Fruit fly (Drosophila melanogaster) whole organism, embryonic: ENCODE data around the gene CG14903.
A peak's percentile ranks its signal among the peaks of the same experiment; 100 is the strongest.

ENCODE experiments used
- Atf-2 ChIP-seq: fragments of 200-800 bp; sonication (Bioruptor generic); optimal IDR thresholded peaks from 2 replicates; lab custom pipeline; 2016; ENCODE audit warnings: missing biosample characterization, missing genetic modification characterization
- Atf6 ChIP-seq: fragments of 200-800 bp; sonication (Bioruptor generic); IDR thresholded peaks from 2 replicates; pipeline ENCODE4 v1.3.6; 2022; ENCODE audit warnings: missing biosample characterization, missing genetic modification characterization
- CG10654 ChIP-seq: fragments of 200-800 bp; sonication (Bioruptor generic); optimal IDR thresholded peaks from 2 replicates; lab custom pipeline; 2016; ENCODE audit warnings: missing biosample characterization, missing genetic modification characterization
- CG11504 ChIP-seq: fragments of 200-800 bp; sonication (Bioruptor generic); optimal IDR thresholded peaks from 3 replicates; lab custom pipeline; 2019; ENCODE audit warnings: missing biosample characterization, mild to moderate bottlenecking, missing genetic modification characterization, moderate library complexity
- CG12659 ChIP-seq: fragments of 200-800 bp; sonication (Bioruptor generic); optimal IDR thresholded peaks from 3 replicates; lab custom pipeline; 2017; ENCODE audit warnings: mild to moderate bottlenecking, missing biosample characterization, missing genetic modification reagents, missing genetic modification characterization
- CG12942 ChIP-seq: fragments of 200-800 bp; sonication (Bioruptor generic); optimal IDR thresholded peaks from 3 replicates; lab custom pipeline; 2016; ENCODE audit warnings: missing biosample characterization, missing genetic modification characterization
- CG14441 ChIP-seq: fragments of 200-800 bp; sonication (Bioruptor generic); IDR thresholded peaks from 2 replicates; pipeline ENCODE4 v1.3.6; 2022; ENCODE audit warnings: missing biosample characterization, missing genetic modification characterization
- CG14667 ChIP-seq: fragments of 200-800 bp; sonication (Bioruptor generic); IDR thresholded peaks from 2 replicates; pipeline ENCODE4 v1.3.6; 2022; ENCODE audit warnings: missing biosample characterization, missing genetic modification characterization
- CG17359 ChIP-seq: fragments of 200-800 bp; sonication (Bioruptor generic); optimal IDR thresholded peaks from 3 replicates; lab custom pipeline; 2018; ENCODE audit warnings: missing biosample characterization, mild to moderate bottlenecking, missing genetic modification characterization, moderate library complexity
- CG2120 ChIP-seq: fragments of 200-800 bp; sonication (Bioruptor generic); optimal IDR thresholded peaks from 3 replicates; lab custom pipeline; 2016; ENCODE audit warnings: missing biosample characterization, missing genetic modification characterization
- CG2678 ChIP-seq: fragments of 200-800 bp; sonication (Bioruptor generic); optimal IDR thresholded peaks from 3 replicates; lab custom pipeline; 2019; ENCODE audit warnings: missing biosample characterization, mild to moderate bottlenecking, missing genetic modification characterization, moderate library complexity
- CG31441 ChIP-seq: fragments of 200-800 bp; sonication (Bioruptor generic); IDR thresholded peaks from 2 replicates; pipeline ENCODE4 v1.3.6; 2022; ENCODE audit warnings: missing biosample characterization, missing genetic modification characterization
- CG4404 ChIP-seq: fragments of 200-800 bp; sonication (Bioruptor generic); IDR thresholded peaks from 2 replicates; pipeline ENCODE4 v1.3.6; 2022; ENCODE audit warnings: missing biosample characterization, missing genetic modification characterization
- CG5180 ChIP-seq: fragments of 200-800 bp; sonication (Bioruptor generic); optimal IDR thresholded peaks from 3 replicates; lab custom pipeline; 2017; ENCODE audit warnings: missing biosample characterization, missing genetic modification characterization, mild to moderate bottlenecking, moderate library complexity, missing genetic modification reagents
- CG5953 ChIP-seq: fragments of 200-800 bp; sonication (Bioruptor generic); IDR thresholded peaks from 2 replicates; pipeline ENCODE4 v1.3.6; 2022; ENCODE audit warnings: missing biosample characterization, missing genetic modification characterization
- CG7556 ChIP-seq: fragments of 200-800 bp; sonication (Bioruptor generic); optimal IDR thresholded peaks from 2 replicates; lab custom pipeline; 2017; ENCODE audit warnings: missing biosample characterization, mild to moderate bottlenecking, missing genetic modification characterization
- CG7786 ChIP-seq: fragments of 200-800 bp; sonication (Bioruptor generic); optimal IDR thresholded peaks from 2 replicates; lab custom pipeline; 2016; ENCODE audit warnings: missing biosample characterization, missing genetic modification characterization
- CG8944 ChIP-seq: fragments of 200-800 bp; sonication (Bioruptor generic); optimal IDR thresholded peaks from 3 replicates; lab custom pipeline; 2016; ENCODE audit warnings: missing biosample characterization, missing genetic modification characterization
- CG9727 ChIP-seq: fragments of 200-800 bp; sonication (Bioruptor generic); optimal IDR thresholded peaks from 3 replicates; lab custom pipeline; 2017; ENCODE audit warnings: missing biosample characterization, mild to moderate bottlenecking, missing genetic modification characterization
- D19B ChIP-seq: fragments of 200-800 bp; sonication (Bioruptor generic); optimal IDR thresholded peaks from 2 replicates; lab custom pipeline; 2017; ENCODE audit warnings: missing biosample characterization, mild to moderate bottlenecking, missing genetic modification characterization
- Dip3 ChIP-seq: fragments of 200-800 bp; sonication (Bioruptor generic); optimal IDR thresholded peaks from 3 replicates; lab custom pipeline; 2016; ENCODE audit warnings: missing biosample characterization, missing genetic modification characterization
- Dll ChIP-seq: fragments of 200-800 bp; sonication (Bioruptor generic); IDR thresholded peaks from 4 replicates; pipeline ENCODE4 v1.3.6; 2022; ENCODE audit warnings: missing biosample characterization, missing genetic modification characterization; ENCODE audit not compliant: partially characterized antibody
- Gsc ChIP-seq: fragments of 200-800 bp; sonication (Bioruptor generic); IDR thresholded peaks from 2 replicates; pipeline ENCODE4 v1.3.6; 2022; ENCODE audit warnings: missing biosample characterization, missing genetic modification characterization
- HLH4C ChIP-seq: fragments of 200-800 bp; sonication (Bioruptor generic); IDR thresholded peaks from 3 replicates; pipeline ENCODE4 v1.3.6; 2022; ENCODE audit warnings: missing biosample characterization, missing genetic modification characterization; ENCODE audit not compliant: partially characterized antibody
- Hey ChIP-seq: fragments of 200-800 bp; sonication (Bioruptor generic); optimal IDR thresholded peaks from 3 replicates; lab custom pipeline; 2018; ENCODE audit warnings: missing biosample characterization, mild to moderate bottlenecking, missing genetic modification characterization
- Lhr ChIP-seq: fragments of 200-800 bp; sonication (Bioruptor generic); optimal IDR thresholded peaks from 3 replicates; lab custom pipeline; 2017; ENCODE audit warnings: mild to moderate bottlenecking, missing biosample characterization, missing genetic modification reagents, missing genetic modification characterization
- Lpt ChIP-seq: fragments of >200 bp; optimal IDR thresholded peaks from 2 replicates; lab custom pipeline; 2018; ENCODE audit warnings: missing biosample characterization, missing genetic modification characterization
- Scr ChIP-seq: fragments of 200-800 bp; sonication (Bioruptor generic); IDR thresholded peaks from 2 replicates; pipeline ENCODE4 v1.3.6; 2022; ENCODE audit warnings: missing biosample characterization, missing genetic modification characterization; ENCODE audit not compliant: partially characterized antibody
- TFAM ChIP-seq: fragments of 200-800 bp; sonication (Bioruptor generic); optimal IDR thresholded peaks from 2 replicates; lab custom pipeline; 2017; ENCODE audit warnings: missing biosample characterization, missing genetic modification characterization, inconsistent platforms
- Taf1 ChIP-seq: fragments of 200-800 bp; sonication (Bioruptor generic); IDR thresholded peaks from 2 replicates; pipeline ENCODE4 v1.3.6; 2022; ENCODE audit warnings: missing biosample characterization, missing genetic modification characterization
- ac ChIP-seq: fragments of 200-800 bp; sonication (Bioruptor generic); optimal IDR thresholded peaks from 3 replicates; lab custom pipeline; 2017; ENCODE audit warnings: missing biosample characterization, mild to moderate bottlenecking, missing genetic modification characterization
- bowl ChIP-seq: fragments of 200-800 bp; sonication (Bioruptor generic); IDR thresholded peaks from 2 replicates; pipeline ENCODE4 v1.3.6; 2022; ENCODE audit warnings: missing biosample characterization, missing genetic modification characterization
- chinmo ChIP-seq: fragments of 200-800 bp; sonication (Bioruptor generic); IDR thresholded peaks from 4 replicates; pipeline ENCODE4 v1.3.6; 2022; ENCODE audit warnings: missing biosample characterization, missing genetic modification characterization; ENCODE audit not compliant: partially characterized antibody
- chm ChIP-seq: fragments of 200-800 bp; sonication (Bioruptor generic); IDR thresholded peaks from 2 replicates; pipeline ENCODE4 v1.3.6; 2022; ENCODE audit warnings: missing biosample characterization, missing genetic modification characterization
- crc ChIP-seq: fragments of 200-800 bp; sonication (Bioruptor generic); optimal IDR thresholded peaks from 2 replicates; lab custom pipeline; 2016; ENCODE audit warnings: missing biosample characterization, missing genetic modification characterization
- crp ChIP-seq, 2 experiments: fragments of 200-800 bp; sonication (Bioruptor generic); optimal IDR thresholded peaks; 2 replicates in 1 of 2; 3 replicates in 1 of 2; lab custom pipeline; 2017; ENCODE audit warnings: missing biosample characterization in 2 of 2, missing genetic modification characterization in 2 of 2, mild to moderate bottlenecking in 1 of 2, moderate library complexity in 1 of 2
- dan ChIP-seq: fragments of 200-800 bp; sonication (Bioruptor generic); IDR thresholded peaks from 2 replicates; pipeline ENCODE4 v1.3.6; 2022; ENCODE audit warnings: missing biosample characterization, missing genetic modification characterization
- dmrt99B ChIP-seq: fragments of 200-800 bp; sonication (Bioruptor generic); optimal IDR thresholded peaks from 2 replicates; lab custom pipeline; 2018; ENCODE audit warnings: missing biosample characterization, mild to moderate bottlenecking, missing genetic modification characterization, moderate library complexity
- dysf ChIP-seq: fragments of 200-800 bp; sonication (Bioruptor generic); IDR thresholded peaks from 3 replicates; pipeline ENCODE4 v1.3.6; 2022; ENCODE audit warnings: missing biosample characterization, missing genetic modification characterization
- gcm ChIP-seq: fragments of 200-800 bp; sonication (Bioruptor generic); optimal IDR thresholded peaks from 2 replicates; lab custom pipeline; 2019; ENCODE audit warnings: missing biosample characterization, mild to moderate bottlenecking, missing genetic modification characterization, moderate library complexity
- gfzf ChIP-seq: fragments of 200-800 bp; sonication (Bioruptor generic); optimal IDR thresholded peaks from 2 replicates; lab custom pipeline; 2016; ENCODE audit warnings: missing biosample characterization, mild to moderate bottlenecking, missing genetic modification characterization, moderate library complexity
- hkb ChIP-seq, 2 experiments: fragments of 200-800 bp in 1 of 2; fragments of >200 bp in 1 of 2; sonication (Bioruptor generic) in 1 of 2; IDR thresholded peaks in 1 of 2; optimal IDR thresholded peaks in 1 of 2; 2 replicates each; pipeline versions ENCODE4 v1.3.6 to Lab custom; 2017 to 2022; ENCODE audit warnings: missing biosample characterization in 1 of 2, missing genetic modification characterization in 1 of 2
- jigr1 ChIP-seq: fragments of 200-800 bp; sonication (Bioruptor generic); IDR thresholded peaks from 3 replicates; pipeline ENCODE4 v1.3.6; 2022; ENCODE audit warnings: missing biosample characterization, missing genetic modification characterization
- kni ChIP-seq: fragments of 200-800 bp; sonication (Bioruptor generic); optimal IDR thresholded peaks from 3 replicates; lab custom pipeline; 2017; ENCODE audit warnings: mild to moderate bottlenecking, missing biosample characterization, missing genetic modification reagents, missing genetic modification characterization
- org-1 ChIP-seq: fragments of 200-800 bp; sonication (Bioruptor generic); optimal IDR thresholded peaks from 2 replicates; lab custom pipeline; 2017; ENCODE audit warnings: missing biosample characterization, missing genetic modification characterization
- p53 ChIP-seq: fragments of 200-800 bp; sonication (Bioruptor generic); optimal IDR thresholded peaks from 2 replicates; lab custom pipeline; 2016; ENCODE audit warnings: missing biosample characterization, missing genetic modification characterization
- stc ChIP-seq: fragments of 200-800 bp; sonication (Bioruptor generic); IDR thresholded peaks from 2 replicates; pipeline ENCODE4 v1.3.6; 2022; ENCODE audit warnings: missing biosample characterization, missing genetic modification characterization
- tio ChIP-seq: fragments of 200-800 bp; sonication (Bioruptor generic); optimal IDR thresholded peaks from 2 replicates; lab custom pipeline; 2017; ENCODE audit warnings: missing biosample characterization, missing genetic modification characterization, inconsistent platforms
- toy ChIP-seq: fragments of 200-800 bp; sonication (Bioruptor generic); IDR thresholded peaks from 2 replicates; pipeline ENCODE4 v1.3.6; 2022; ENCODE audit warnings: missing biosample characterization, missing genetic modification characterization
- unc-4 ChIP-seq: fragments of 200-800 bp; sonication (Bioruptor generic); IDR thresholded peaks from 2 replicates; pipeline ENCODE4 v1.3.6; 2022; ENCODE audit warnings: missing biosample characterization, missing genetic modification characterization; ENCODE audit not compliant: partially characterized antibody
- usp ChIP-seq: fragments of >200 bp; optimal IDR thresholded peaks from 2 replicates; lab custom pipeline; 2017; ENCODE audit warnings: missing biosample characterization, missing genetic modification characterization

CG14903 gene

DNA sequence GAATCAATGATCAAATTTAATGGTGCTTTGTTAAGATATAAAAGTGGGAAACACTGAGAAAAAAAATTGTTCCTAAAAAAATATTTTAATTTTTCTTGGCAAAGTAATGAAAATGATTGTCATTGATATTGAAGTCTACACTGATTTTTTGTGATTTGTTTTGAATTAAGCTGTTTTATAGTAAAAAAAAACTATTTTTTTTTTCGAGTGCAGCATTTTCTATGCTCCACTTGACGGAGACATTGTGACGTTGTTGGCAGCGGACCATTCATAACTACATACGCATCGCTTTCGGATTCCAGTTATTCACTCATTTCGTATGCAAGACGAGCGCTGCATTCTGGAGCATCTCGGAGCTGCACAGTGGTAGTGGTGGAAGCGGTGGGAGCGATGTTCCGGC, 49.4 kb downstream of the CG14903 start (continued):
- TF ChIP-seq Gsc (GFP tag; lab: Robert Waterston, UW), result 0 out of 2 replicates have a peak, but pooled peaks have one; percentile 37
- TF ChIP-seq Hey, result no peak
- no peak for TF ChIP-seq CG12659
- no peak for TF ChIP-seq org-1 (GFP tag; lab: Kevin White, UChicago)
- TF ChIP-seq CG9727, result peak; percentile 72
- no peak for TF ChIP-seq usp (GFP tag; lab: Kevin White, UChicago)
- TF ChIP-seq dmrt99B (tag; lab: Kevin White, UChicago), result peak; percentile 90
- peak; percentile 67 for TF ChIP-seq dysf (GFP tag; lab: Robert Waterston, UW)
- TF ChIP-seq toy (GFP tag; lab: Robert Waterston, UW), result no peak
- TF ChIP-seq Lpt (GFP tag; lab: Kevin White, UChicago), result no peak
- TF ChIP-seq hkb (optimal IDR thresholded peaks at IDR 0.05; lab: Kevin White, UChicago), result no peak
- peak; percentile 94 for TF ChIP-seq hkb (GFP tag; IDR thresholded peaks at IDR 0.05; lab: Robert Waterston, UW)
- TF ChIP-seq kni, result no peak
- peak; percentile 85 for TF ChIP-seq CG17359
- TF ChIP-seq CG31441 (GFP tag; lab: Robert Waterston, UW), result peak; percentile 92
- peak; percentile 84 for TF ChIP-seq chm (GFP tag; lab: Robert Waterston, UW)
- TF ChIP-seq Scr, result no peak
- no peak for TF ChIP-seq Dip3
- TF ChIP-seq jigr1 (GFP tag; lab: Robert Waterston, UW), result peak; percentile 65
- no peak for TF ChIP-seq CG7786 (GFP tag; lab: Kevin White, UChicago)
- peak; percentile 52; the same call in 1 of the 2 replicates for TF ChIP-seq CG14667 (GFP tag; lab: Robert Waterston, UW)
- peak; percentile 61 for TF ChIP-seq CG10654
- no peak for TF ChIP-seq CG12942 (GFP tag; lab: Kevin White, UChicago)
- TF ChIP-seq CG2120, result no peak
- no peak for TF ChIP-seq Dll
- TF ChIP-seq HLH4C (GFP tag; lab: Robert Waterston, UW), result no peak
- peak; percentile 86 for TF ChIP-seq stc (GFP tag; lab: Robert Waterston, UW)
- TF ChIP-seq CG14441 (GFP tag; lab: Robert Waterston, UW), result peak; percentile 54; the same call in 1 of the 2 replicates
- peak; percentile 69 for TF ChIP-seq CG7556 (GFP tag; lab: Kevin White, UChicago)
- peak; percentile 69 for TF ChIP-seq gcm
- no peak for TF ChIP-seq Taf1 (GFP tag; lab: Robert Waterston, UW)
- no peak for TF ChIP-seq D19B (GFP tag; lab: Kevin White, UChicago)
- TF ChIP-seq bowl (GFP tag; lab: Robert Waterston, UW), result peak; percentile 11; the same call in 1 of the 2 replicates
- TF ChIP-seq p53 (GFP tag; lab: Kevin White, UChicago), result peak; percentile 12
- TF ChIP-seq CG2678 (tag; lab: Kevin White, UChicago), result peak; percentile 90
- TF ChIP-seq CG11504 (tag; lab: Kevin White, UChicago), result peak; percentile 89
- TF ChIP-seq Lhr (GFP tag; lab: Kevin White, UChicago), result no peak
- TF ChIP-seq gfzf (GFP tag; lab: Kevin White, UChicago), result no peak
- no peak for TF ChIP-seq crp (GFP tag; optimal IDR thresholded peaks at IDR 0.05; lab: Kevin White, UChicago)
- no peak for TF ChIP-seq tio
- no peak for TF ChIP-seq Atf-2 (GFP tag; lab: Kevin White, UChicago)
- no peak for TF ChIP-seq CG4404 (GFP tag; lab: Robert Waterston, UW)
- TF ChIP-seq Atf6 (GFP tag; lab: Robert Waterston, UW), result no peak
- no peak for TF ChIP-seq chinmo (GFP tag; lab: Robert Waterston, UW)
- TF ChIP-seq CG5953 (GFP tag; lab: Robert Waterston, UW), result peak; percentile 86
- no peak for TF ChIP-seq ac
- no peak for TF ChIP-seq CG5180
- no peak for TF ChIP-seq crc
- no peak for TF ChIP-seq unc-4 (GFP tag; lab: Robert Waterston, UW)
- no peak for TF ChIP-seq TFAM (GFP tag; lab: Kevin White, UChicago)
- no peak for TF ChIP-seq dan (GFP tag; lab: Robert Waterston, UW)
- peak; percentile 45 for TF ChIP-seq CG8944 (GFP tag; lab: Kevin White, UChicago)
